Worm (Caenorhabditis elegans): ENCODE data around the gene srt-20.

srt-20 gene

ce11 chrV:4303793-4304192 is 25.2 kb upstream of the srt-20 start:
- no peak for TF ChIP-seq lin-39 (tag; optimal IDR thresholded peaks at IDR 0.05)
- no peak for TF ChIP-seq nhr-21 (tag; optimal IDR thresholded peaks at IDR 0.05)
- no peak for TF ChIP-seq unc-62 (GFP tag; optimal IDR thresholded peaks at IDR 0.05)
- TF ChIP-seq F13H6.1 (tag; optimal IDR thresholded peaks at IDR 0.05) = no peak
- no peak for TF ChIP-seq elt-1 (tag; optimal IDR thresholded peaks at IDR 0.05)
- no peak for TF ChIP-seq egl-27 (tag; optimal IDR thresholded peaks at IDR 0.05)
- no peak for TF ChIP-seq nhr-129 (tag; optimal IDR thresholded peaks at IDR 0.05)
- TF ChIP-seq alr-1 (tag; optimal IDR thresholded peaks at IDR 0.05) = no peak
- no peak for TF ChIP-seq dmd-4 (tag; optimal IDR thresholded peaks at IDR 0.05)
- TF ChIP-seq ZK546.5 (tag; optimal IDR thresholded peaks at IDR 0.05) = no peak

- TF ChIP-seq nhr-129 (tag; optimal IDR thresholded peaks at IDR 0.05) = no peak
- TF ChIP-seq nhr-11 (tag; optimal IDR thresholded peaks at IDR 0.05) = no peak
- TF ChIP-seq sem-4 (tag; optimal IDR thresholded peaks at IDR 0.05) = no peak
- no peak for TF ChIP-seq ztf-4 (tag; optimal IDR thresholded peaks at IDR 0.05)
- no peak for TF ChIP-seq peb-1 (tag; optimal IDR thresholded peaks at IDR 0.05)
- no peak for TF ChIP-seq mbf-1 (tag; optimal IDR thresholded peaks at IDR 0.05)
- no peak for TF ChIP-seq nhr-23 (tag; optimal IDR thresholded peaks at IDR 0.05)
- TF ChIP-seq unc-62 (GFP tag; optimal IDR thresholded peaks at IDR 0.05) = no peak
- no peak for TF ChIP-seq nhr-12 (tag; optimal IDR thresholded peaks at IDR 0.05)
- TF ChIP-seq ztf-1 (GFP tag; conservative IDR thresholded peaks at IDR 0.05) = no peak
Measured at ce11 chrV:4302842-4303241, 24.2 kb upstream of the srt-20 start.

DNA sequence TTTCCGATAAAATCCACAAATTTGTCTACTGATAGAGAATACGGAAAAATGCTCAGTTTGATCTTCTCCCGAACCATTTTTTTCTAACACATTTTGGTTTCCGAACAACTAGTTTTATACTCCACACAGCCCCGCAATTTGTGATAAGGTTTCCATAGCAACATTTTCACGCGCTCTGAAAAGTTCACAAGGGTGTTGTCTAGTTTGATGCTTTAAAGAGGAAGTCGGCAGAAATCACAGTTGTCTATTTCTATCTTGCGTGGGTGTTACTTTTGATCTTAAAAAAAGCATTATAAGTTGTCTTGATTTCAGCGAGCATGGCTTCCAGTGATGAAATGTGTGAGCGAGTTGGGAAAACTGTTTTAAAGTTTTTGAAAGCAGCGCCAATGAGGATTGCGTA is 21.1 kb upstream of the srt-20 start, which contains the start of gene ZC132.3:
Gene ZC132.3, minus strand, starts transcription at position 101 of the 400 bp plus-strand sequence.
- TF ChIP-seq C34F6.9 (tag; optimal IDR thresholded peaks at IDR 0.05) (no peak), ztf-1 (GFP tag; conservative IDR thresholded peaks at IDR 0.05) (no peak), sma-3 (GFP tag; optimal IDR thresholded peaks at IDR 0.05) (no peak), nhr-237 (tag; optimal IDR thresholded peaks at IDR 0.05) (no peak), nhr-25 (tag; optimal IDR thresholded peaks at IDR 0.05) (no peak), mdl-1 (tag; optimal IDR thresholded peaks at IDR 0.05) (no peak), F13H6.1 (tag; optimal IDR thresholded peaks at IDR 0.05) (no peak), elt-3 (tag; optimal IDR thresholded peaks at IDR 0.05) (no peak), nhr-10 (tag; optimal IDR thresholded peaks at IDR 0.05) (no peak), lin-39 (tag; optimal IDR thresholded peaks at IDR 0.05) (no peak), nhr-11 (tag; optimal IDR thresholded peaks at IDR 0.05) (no peak), dmd-4 (tag; optimal IDR thresholded peaks at IDR 0.05) (no peak)

DNA sequence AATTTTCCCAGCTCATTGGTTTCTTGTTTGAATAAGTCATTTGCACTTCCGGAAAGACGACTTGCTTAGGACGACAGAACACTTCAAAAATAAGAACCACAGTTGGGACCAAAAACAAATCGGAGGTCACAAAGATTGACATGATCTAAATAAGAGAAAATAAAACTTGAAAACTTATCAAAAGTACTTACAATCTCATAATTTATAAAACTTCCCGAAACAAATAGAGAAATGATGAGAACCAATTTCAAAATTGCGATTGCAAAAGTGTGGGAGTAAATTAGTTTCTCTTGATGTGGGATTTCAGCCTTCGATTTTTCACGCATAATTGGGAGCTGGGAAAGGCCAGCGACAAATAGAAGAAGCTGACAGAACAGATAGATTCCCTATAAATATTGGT is 19.9 kb upstream of the srt-20 start, which contains the start of gene ZC132.11:
Gene ZC132.11, minus strand, starts transcription at position 101 of the 400 bp plus-strand sequence.
- TF ChIP-seq unc-55 (GFP tag; optimal IDR thresholded peaks at IDR 0.05) = no peak
- no peak for TF ChIP-seq alr-1 (tag; optimal IDR thresholded peaks at IDR 0.05)
- TF ChIP-seq dmd-4 (tag; optimal IDR thresholded peaks at IDR 0.05) = no peak
- TF ChIP-seq blmp-1 (tag; optimal IDR thresholded peaks at IDR 0.05; ENCODE audit: insufficient read depth) = no peak
- no peak for TF ChIP-seq nhr-11 (tag; optimal IDR thresholded peaks at IDR 0.05)
- no peak for TF ChIP-seq nhr-6 (tag; optimal IDR thresholded peaks at IDR 0.05)
- TF ChIP-seq egl-27 (tag; optimal IDR thresholded peaks at IDR 0.05) = no peak
- TF ChIP-seq ztf-11 (tag; optimal IDR thresholded peaks at IDR 0.05) = no peak
- TF ChIP-seq sma-3 (GFP tag; optimal IDR thresholded peaks at IDR 0.05) = no peak
- no peak for TF ChIP-seq ceh-16 (tag; optimal IDR thresholded peaks at IDR 0.05)
- TF ChIP-seq elt-3 (tag; optimal IDR thresholded peaks at IDR 0.05) = no peak

DNA sequence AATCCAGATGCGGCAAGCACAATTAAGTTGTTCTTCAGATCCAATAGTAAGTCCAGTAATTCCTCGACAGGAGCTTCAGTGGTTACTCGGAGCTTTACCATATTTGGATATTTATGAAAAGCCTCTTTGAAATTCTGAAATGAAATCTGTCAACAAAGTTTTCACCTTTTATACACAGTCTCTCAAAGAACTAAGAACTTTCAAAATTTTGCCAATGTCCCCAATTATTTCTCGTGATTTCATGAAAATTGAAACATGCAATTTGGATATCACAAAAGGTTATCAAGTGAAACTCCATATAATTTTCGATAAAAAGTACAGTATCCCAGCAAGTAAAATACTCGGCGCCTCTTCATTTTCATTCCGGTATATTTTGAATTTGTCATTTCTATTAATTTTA is 17.3 kb upstream of the srt-20 start, which contains the start of gene F47D2.11:
Gene F47D2.11, minus strand, starts transcription at position 101 of the 400 bp plus-strand sequence.
- TF ChIP-seq sem-4 (tag; optimal IDR thresholded peaks at IDR 0.05) (no peak), nhr-6 (tag; optimal IDR thresholded peaks at IDR 0.05) (no peak), lin-11 (tag; optimal IDR thresholded peaks at IDR 0.05) (no peak), ceh-82 (tag; optimal IDR thresholded peaks at IDR 0.05) (no peak), blmp-1 (tag; optimal IDR thresholded peaks at IDR 0.05; ENCODE audit: insufficient read depth) (no peak), nhr-23 (tag; optimal IDR thresholded peaks at IDR 0.05) (no peak), gmeb-1 (tag; optimal IDR thresholded peaks at IDR 0.05) (no peak), elt-3 (tag; optimal IDR thresholded peaks at IDR 0.05) (no peak), Y55F3AM.14 (GFP tag; optimal IDR thresholded peaks at IDR 0.05) (no peak), ceh-16 (tag; optimal IDR thresholded peaks at IDR 0.05) (no peak), C34F6.9 (tag; optimal IDR thresholded peaks at IDR 0.05) (no peak), nhr-77 (tag; optimal IDR thresholded peaks at IDR 0.05) (no peak)

Measured in whole organism, L2 larva.